Worm (Caenorhabditis elegans) whole organism, L4/young adult: Measurements from ENCODE around the gene C16D9.1.

Experiments used
- W03F9.2 ChIP-seq: fragments of 150-350 bp; optimal IDR thresholded peaks from 2 replicates; lab custom pipeline; 2014; ENCODE audit warnings: missing biosample characterization, missing genetic modification characterization
- dao-5 ChIP-seq: sonication (generic microtip); optimal IDR thresholded peaks from 2 replicates; lab custom pipeline; 2016; ENCODE audit warnings: missing genotype, missing genetic modification characterization, moderate library complexity, missing compliant biosample characterization
- him-1 ChIP-seq: sonication (generic microtip); optimal IDR thresholded peaks from 2 replicates; lab custom pipeline; 2016; ENCODE audit warnings: missing genotype, missing genetic modification reagents, missing genetic modification characterization, missing compliant biosample characterization

The C16D9.1 gene

DNA sequence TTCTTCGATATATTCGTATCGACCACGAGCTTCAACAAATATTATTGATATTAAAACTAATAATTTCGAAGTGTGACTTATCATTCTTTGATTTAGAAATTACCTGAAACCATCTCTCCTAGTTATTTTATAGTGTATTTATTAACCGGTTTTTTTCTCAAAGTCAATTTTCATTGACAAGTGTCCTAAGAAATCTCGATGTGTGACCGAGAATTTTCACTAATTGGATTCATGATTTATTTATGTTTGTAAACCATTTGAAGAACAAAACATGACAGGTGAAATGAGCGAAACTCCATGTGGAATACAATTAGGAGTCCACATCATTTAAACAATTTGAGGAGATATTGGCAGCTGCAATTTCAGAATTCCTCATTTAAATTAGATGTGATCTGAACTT, 4.3 kb downstream of the C16D9.1 start, which contains the start of gene C16D9.8:
TSS of gene C16D9.8 (minus strand) at position 101 of the 400 bp plus-strand sequence.
- TF ChIP-seq dao-5 (tag; lab: Kevin White, UChicago) = no peak
- no peak for TF ChIP-seq W03F9.2 (tag; lab: Kevin White, UChicago)
- no peak for TF ChIP-seq him-1 (tag; lab: Kevin White, UChicago)

DNA sequence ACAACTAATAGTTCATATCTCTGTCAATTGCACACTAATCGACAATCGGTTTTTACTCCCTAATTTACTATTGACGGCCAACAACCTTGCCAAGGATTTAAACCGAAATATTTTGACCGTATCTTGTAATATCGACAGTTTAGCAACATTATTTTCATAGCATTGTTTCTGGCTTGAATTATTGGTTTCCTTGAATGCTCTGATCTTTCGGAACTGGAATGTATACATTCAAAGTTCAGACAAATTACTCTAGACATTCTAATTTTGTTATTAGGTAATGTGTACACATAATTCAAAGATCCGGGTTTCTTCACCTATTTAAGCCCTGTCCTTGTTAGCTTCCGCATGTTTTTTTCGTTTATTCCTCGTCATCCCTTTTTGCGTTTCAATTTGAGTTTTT, 4.8 kb downstream of the C16D9.1 start, which contains the start of gene C16D9.9:
TSS of gene C16D9.9 (plus strand) at position 301 of the 400 bp plus-strand sequence.
- TF ChIP-seq him-1 (tag; lab: Kevin White, UChicago) = no peak
- no peak for TF ChIP-seq W03F9.2 (tag; lab: Kevin White, UChicago)
- TF ChIP-seq dao-5 (tag; lab: Kevin White, UChicago) = no peak

DNA sequence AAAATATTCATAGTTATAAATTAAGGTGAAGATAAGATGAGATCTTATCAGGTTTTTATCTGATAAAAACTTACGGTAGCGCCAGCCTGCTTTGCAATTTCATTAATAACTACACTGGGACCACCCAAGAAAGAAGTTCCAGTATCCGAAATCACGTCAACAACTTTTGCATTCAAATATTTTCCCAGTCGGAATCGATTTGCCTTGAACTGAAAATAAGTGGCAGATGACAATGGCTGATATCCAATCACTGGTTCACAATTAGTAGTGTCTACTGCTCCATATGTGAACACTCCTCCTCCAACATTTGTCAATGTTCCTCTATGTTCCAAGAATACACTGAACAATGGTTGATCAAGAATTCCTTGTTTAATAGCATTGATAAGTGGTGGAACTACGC, 7.1 kb downstream of the C16D9.1 start, which contains the start of gene F21F8.5:
TSS of gene F21F8.5 (minus strand) at position 101 of the 400 bp plus-strand sequence.
- TF ChIP-seq W03F9.2 (tag; lab: Kevin White, UChicago) (no peak), dao-5 (tag; lab: Kevin White, UChicago) (no peak), him-1 (tag; lab: Kevin White, UChicago) (no peak)

DNA sequence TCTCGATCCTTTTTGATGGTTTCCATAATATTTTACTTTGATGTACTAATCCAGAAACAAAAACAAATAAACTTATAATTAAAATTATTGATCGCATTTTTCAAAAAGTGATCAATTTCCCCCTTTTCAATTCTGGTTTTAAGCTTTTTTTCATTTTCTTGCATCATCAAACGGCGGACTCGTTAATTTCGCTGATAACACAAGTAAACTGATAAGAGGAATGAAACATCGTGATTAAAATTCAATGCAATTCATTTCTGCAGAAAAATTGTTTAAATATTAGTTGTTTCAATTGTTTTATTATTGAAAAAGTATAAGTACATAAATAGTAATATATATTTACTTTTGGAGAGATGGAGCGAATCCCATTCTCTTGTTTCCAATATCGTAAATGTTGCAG, 8.2 kb downstream of the C16D9.1 start:
- TF ChIP-seq dao-5 (tag; lab: Kevin White, UChicago) (no peak), him-1 (tag; lab: Kevin White, UChicago) (no peak), W03F9.2 (tag; lab: Kevin White, UChicago) (no peak)

DNA sequence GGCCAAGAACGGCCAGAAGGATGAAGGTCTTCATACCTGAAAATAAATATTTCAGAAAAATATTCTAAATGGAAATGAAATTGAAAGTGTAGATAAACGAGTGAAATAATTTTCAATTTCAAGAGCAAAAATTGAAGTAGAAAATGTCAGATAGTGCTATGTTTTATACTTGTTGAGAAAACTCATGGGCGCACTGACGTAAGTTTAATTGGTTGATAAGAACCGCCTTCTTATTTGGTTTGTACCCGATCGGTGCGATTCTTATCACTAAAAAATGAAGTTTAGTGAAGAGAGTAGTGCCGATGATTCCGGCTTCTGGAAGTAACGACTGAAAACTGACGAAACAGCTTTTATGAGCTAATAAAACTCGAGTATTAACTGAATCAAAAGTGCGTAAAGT, 9.8 kb downstream of the C16D9.1 start, which contains the start of the genes asp-6 and asp-12:
TSS of gene asp-6 (minus strand) at position 36 of the 400 bp plus-strand sequence.
TSS of gene asp-12 (plus strand) at position 309 of the 400 bp plus-strand sequence.
- TF ChIP-seq W03F9.2 (tag; lab: Kevin White, UChicago) (no peak), him-1 (tag; lab: Kevin White, UChicago) (no peak), dao-5 (tag; lab: Kevin White, UChicago) (no peak)

DNA sequence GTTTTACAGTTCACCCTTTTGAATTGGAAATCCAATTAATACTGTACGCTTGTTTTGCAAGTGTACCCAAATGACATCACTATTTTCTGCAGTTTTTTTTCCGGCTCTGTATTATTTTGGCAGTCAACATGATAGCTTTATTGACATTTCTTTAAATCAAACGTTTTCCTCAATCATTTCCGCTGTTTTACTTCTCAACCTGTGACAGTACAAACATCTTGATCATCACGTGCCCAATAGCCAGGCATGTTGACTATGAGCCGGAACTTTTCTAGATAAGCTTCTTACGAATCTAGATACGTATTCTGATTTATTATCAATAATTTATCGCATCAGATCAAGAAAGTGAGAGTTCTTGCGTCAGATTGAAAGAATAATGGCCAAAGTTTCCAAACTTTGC, 10.8 kb downstream of the C16D9.1 start:
- TF ChIP-seq W03F9.2 (tag; lab: Kevin White, UChicago) (no peak), dao-5 (tag; lab: Kevin White, UChicago) (no peak), him-1 (tag; lab: Kevin White, UChicago) (no peak)

DNA sequence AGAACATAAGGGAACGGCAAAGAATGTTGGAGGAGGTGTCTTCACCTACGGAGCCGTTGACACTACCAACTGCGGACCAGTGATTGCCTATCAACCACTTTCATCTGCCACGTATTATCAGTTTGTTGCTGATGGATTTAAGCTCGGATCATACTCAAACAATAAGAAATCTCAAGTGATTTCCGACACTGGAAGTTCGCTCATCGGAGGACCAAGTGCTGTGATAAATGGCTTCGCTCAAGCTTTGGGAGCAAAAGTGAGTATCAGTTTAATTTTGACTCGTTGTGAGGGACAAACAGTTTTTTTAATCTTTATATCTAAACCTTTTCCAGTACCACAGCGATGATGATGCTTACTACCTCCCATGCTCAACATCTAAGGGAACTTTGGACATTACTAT, 12.3 kb downstream of the C16D9.1 start:
- no peak for TF ChIP-seq him-1 (tag; lab: Kevin White, UChicago)

DNA sequence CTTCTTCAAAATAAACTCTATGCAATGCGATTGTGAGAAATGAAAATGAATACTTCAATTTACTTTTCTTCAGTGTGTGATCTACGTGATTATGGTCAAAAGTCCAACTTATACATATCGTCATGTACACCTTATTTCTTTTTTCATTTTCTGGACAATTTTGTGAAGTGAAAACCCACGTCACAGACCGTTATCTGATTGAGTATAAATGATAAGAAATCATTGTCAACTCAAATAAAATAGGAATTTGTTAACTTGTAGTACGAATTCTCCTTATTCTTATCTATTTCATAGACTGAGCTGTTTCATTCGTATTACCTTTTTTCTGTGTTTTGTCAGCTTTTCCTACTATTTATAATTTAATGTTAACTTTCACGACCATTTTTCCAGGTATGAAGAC, 12.9 kb downstream of the C16D9.1 start, which contains the start of gene asp-5:
TSS of gene asp-5 (plus strand) at position 391 of the 400 bp plus-strand sequence.
- TF ChIP-seq dao-5 (tag; lab: Kevin White, UChicago) = no peak
- TF ChIP-seq W03F9.2 (tag; lab: Kevin White, UChicago) = no peak
- TF ChIP-seq him-1 (tag; lab: Kevin White, UChicago) = no peak

DNA sequence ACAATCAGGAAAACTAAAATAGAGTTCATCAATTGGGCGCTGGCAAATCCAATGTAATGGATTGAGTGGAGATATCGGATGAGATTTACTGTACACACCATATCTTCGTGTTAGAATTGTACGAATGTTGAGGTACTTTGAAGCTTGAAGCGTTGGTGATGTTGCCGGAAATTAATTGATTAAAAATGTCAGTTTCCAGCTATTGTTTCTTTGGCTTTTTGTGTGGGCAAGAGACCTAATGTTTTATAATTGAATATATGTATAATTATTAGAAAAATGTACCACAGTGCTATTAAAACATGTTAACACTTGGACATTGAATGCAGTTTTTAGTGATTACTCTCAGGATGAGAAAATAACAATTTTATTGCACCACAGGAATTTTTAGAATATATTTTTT, 19.7 kb downstream of the C16D9.1 start, which contains the start of gene str-136:
TSS of gene str-136 (minus strand) at position 101 of the 400 bp plus-strand sequence.
- TF ChIP-seq W03F9.2 (tag; lab: Kevin White, UChicago) = no peak
- TF ChIP-seq dao-5 (tag; lab: Kevin White, UChicago) = no peak
- TF ChIP-seq him-1 (tag; lab: Kevin White, UChicago) = no peak

DNA sequence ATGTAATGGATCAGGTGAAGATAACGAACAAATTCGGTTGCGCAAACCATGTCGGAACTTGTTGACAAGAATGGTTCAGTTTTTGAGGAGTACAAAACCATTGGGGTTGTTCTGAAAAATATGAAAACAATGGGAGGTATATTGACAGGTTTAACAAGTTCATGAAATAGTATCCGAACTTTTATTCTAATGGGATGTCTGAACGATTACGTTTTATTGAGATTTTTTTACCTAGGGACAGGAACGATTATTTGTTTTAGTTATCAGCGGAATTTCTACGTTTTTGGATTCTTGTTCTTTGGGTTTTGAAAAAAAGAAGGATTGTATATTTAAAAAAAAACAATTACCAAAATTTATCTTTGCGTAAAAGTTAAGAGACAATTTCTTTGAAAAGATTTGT, 21.7 kb downstream of the C16D9.1 start, which contains the start of gene str-135:
TSS of gene str-135 (minus strand) at position 101 of the 400 bp plus-strand sequence.
- TF ChIP-seq dao-5 (tag; lab: Kevin White, UChicago) = no peak

DNA sequence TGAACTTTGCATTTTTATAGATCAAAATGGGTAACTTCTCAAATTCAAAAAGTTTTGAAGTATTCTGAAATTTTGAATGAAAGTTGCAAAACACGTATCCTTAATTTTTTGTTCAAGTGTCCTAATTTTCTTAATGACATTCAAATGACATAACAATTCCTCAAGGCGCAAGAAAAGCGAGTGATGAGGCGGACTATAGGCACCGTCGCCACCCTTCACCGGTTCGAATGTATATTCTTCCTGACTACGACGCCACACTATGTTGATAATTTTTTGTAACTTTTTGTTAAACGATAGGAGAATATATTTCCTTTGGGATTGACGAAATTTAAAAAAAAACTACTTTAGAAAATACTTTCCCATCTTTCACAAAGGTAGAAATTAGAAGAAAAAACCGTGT, 22.5 kb downstream of the C16D9.1 start:
- no peak for TF ChIP-seq W03F9.2 (tag; lab: Kevin White, UChicago)
- TF ChIP-seq dao-5 (tag; lab: Kevin White, UChicago) = no peak
- TF ChIP-seq him-1 (tag; lab: Kevin White, UChicago) = no peak

DNA sequence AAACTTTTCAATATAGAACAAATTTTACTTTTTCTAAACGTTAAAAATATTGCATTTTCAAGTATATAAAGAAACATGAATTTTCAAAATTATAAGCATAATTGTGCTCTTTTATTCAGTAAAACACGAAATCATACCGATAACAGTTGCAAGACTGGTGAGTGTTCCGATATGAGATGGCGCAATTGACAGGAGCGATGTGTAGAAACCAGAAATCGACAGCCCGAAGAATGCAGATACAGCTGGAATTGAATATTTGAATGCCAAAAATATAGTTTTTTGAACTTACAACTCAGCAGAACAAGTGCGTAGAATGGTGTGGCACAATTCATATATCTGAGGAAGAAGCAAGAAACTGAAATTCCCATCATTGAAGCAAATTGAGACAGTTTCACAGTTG, 23.8 kb downstream of the C16D9.1 start:
- no peak for TF ChIP-seq dao-5 (tag; lab: Kevin White, UChicago)
- no peak for TF ChIP-seq him-1 (tag; lab: Kevin White, UChicago)
- no peak for TF ChIP-seq W03F9.2 (tag; lab: Kevin White, UChicago)

DNA sequence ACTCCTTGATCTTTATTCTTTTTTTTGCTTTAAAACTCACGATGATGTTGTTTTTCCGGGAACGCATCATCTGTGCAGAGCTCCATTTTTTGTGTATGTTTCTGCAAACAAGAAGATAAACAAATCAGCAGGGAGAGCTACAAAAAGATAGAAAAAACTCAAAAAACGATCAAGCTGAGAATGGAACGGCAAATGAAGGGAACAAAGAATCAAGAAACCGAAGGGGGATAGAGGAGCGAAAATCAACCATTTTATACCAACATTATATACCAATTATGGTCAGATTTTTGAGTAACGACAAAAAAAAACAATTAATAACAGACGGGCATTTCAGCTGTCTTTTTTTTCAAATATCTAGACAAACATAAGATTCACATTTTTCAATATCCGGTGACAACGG, 25.7 kb downstream of the C16D9.1 start, which contains the start of gene slc-17.5:
TSS of gene slc-17.5 (minus strand) at position 101 of the 400 bp plus-strand sequence.
- TF ChIP-seq W03F9.2 (tag; lab: Kevin White, UChicago) = no peak
- TF ChIP-seq dao-5 (tag; lab: Kevin White, UChicago) = no peak

DNA sequence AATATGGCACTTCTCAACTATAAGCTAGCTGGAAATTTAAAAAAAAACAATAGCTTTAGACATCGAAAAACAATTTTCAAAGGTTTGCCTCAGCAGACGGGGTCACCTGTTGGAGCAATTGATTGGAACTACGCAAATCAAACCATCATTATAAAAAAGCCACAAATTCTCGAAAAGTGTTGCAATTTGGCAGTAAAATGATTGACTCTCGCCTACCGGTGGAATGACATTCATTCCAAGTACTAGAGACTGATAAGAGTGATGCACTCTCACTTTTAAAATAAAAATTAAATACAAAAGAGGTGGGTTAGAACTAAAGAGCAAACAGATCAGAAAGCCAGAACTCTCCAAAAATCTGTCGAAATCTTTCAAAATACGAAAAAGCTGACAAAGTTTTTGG, 26.3 kb downstream of the C16D9.1 start:
- TF ChIP-seq him-1 (tag; lab: Kevin White, UChicago) = no peak
- TF ChIP-seq dao-5 (tag; lab: Kevin White, UChicago) = no peak
- TF ChIP-seq W03F9.2 (tag; lab: Kevin White, UChicago) = no peak
